Fruit fly (Drosophila melanogaster) whole organism, embryonic: Measurements from ENCODE around the gene CG17930.

ENCODE experiments used
- CG14710 ChIP-seq: fragments of 200-800 bp; sonication (Bioruptor generic); optimal IDR thresholded peaks from 3 replicates; lab custom pipeline; 2019; ENCODE audit warnings: missing biosample characterization, mild to moderate bottlenecking, missing genetic modification characterization, moderate library complexity
- CG17186 ChIP-seq: fragments of 200-800 bp; sonication (Bioruptor generic); optimal IDR thresholded peaks from 3 replicates; lab custom pipeline; 2017; ENCODE audit warnings: missing biosample characterization, missing genetic modification reagents, missing genetic modification characterization
- CG30020 ChIP-seq: fragments of 200-800 bp; optimal IDR thresholded peaks from 2 replicates; lab custom pipeline; 2019; ENCODE audit warnings: missing biosample characterization, mild to moderate bottlenecking, missing genetic modification characterization, moderate library complexity
- CG9437 ChIP-seq: fragments of 200-800 bp; sonication (Bioruptor generic); optimal IDR thresholded peaks from 2 replicates; lab custom pipeline; 2018; ENCODE audit warnings: missing biosample characterization, mild to moderate bottlenecking, missing genetic modification characterization
- Dll ChIP-seq: fragments of 200-800 bp; sonication (Bioruptor generic); IDR thresholded peaks from 4 replicates; pipeline ENCODE4 v1.3.6; 2022; ENCODE audit warnings: missing biosample characterization, missing genetic modification characterization; ENCODE audit not compliant: partially characterized antibody
- amos ChIP-seq: fragments of 200-800 bp; sonication (Bioruptor generic); IDR thresholded peaks from 2 replicates; pipeline ENCODE4 v1.3.6; 2022; ENCODE audit warnings: missing biosample characterization, missing genetic modification characterization; ENCODE audit not compliant: partially characterized antibody
- az2 ChIP-seq: fragments of 200-800 bp; sonication (Bioruptor generic); optimal IDR thresholded peaks from 3 replicates; lab custom pipeline; 2016; ENCODE audit warnings: missing biosample characterization, missing genetic modification characterization
- bsh ChIP-seq, 2 experiments: fragments of 200-800 bp; sonication (Bioruptor generic); optimal IDR thresholded peaks; 2 replicates each; lab custom pipeline; 2017 to 2018; ENCODE audit warnings: mild to moderate bottlenecking in 2 of 2, missing biosample characterization in 2 of 2, missing genetic modification characterization in 2 of 2, moderate library complexity in 1 of 2
- corto ChIP-seq: fragments of 200-800 bp; sonication (Bioruptor generic); optimal IDR thresholded peaks from 2 replicates; lab custom pipeline; 2016; ENCODE audit warnings: missing biosample characterization, mild to moderate bottlenecking, missing genetic modification characterization, moderate library complexity
- inv ChIP-seq: fragments of 200-800 bp; sonication (Bioruptor generic); IDR thresholded peaks from 2 replicates; pipeline ENCODE4 v1.3.6; 2022; ENCODE audit warnings: missing biosample characterization, missing genetic modification characterization; ENCODE audit not compliant: partially characterized antibody
- kay ChIP-seq: fragments of 200-800 bp; sonication (Bioruptor generic); optimal IDR thresholded peaks from 2 replicates; lab custom pipeline; 2016; ENCODE audit warnings: missing biosample characterization, missing genetic modification characterization
- zen ChIP-seq: fragments of 200-800 bp; sonication (Bioruptor generic); optimal IDR thresholded peaks from 3 replicates; lab custom pipeline; 2018; ENCODE audit warnings: missing biosample characterization, mild to moderate bottlenecking, missing genetic modification characterization, moderate library complexity

DNA sequence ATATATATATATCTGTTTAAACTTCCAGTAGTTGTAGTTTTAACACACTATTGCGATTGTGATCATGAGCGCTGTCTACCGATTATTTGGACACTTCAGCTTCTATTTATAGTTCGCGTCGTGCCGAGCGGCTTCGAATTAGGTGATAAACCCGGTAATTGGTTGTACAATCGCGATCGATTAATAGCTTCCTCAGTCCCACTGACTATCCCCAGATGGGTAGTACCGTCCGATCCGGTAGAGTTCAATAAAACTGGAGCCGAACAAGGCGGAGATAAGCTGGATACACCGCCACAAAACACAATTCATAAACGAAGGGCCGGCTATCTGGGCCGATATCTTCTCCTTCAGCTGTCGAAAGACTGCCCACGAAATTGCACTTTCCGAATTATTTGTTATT lies 10.2 kb downstream of the CG17930 start:
- TF ChIP-seq CG9437 (GFP tag; lab: Kevin White, UChicago) (no peak), Dll (GFP tag; lab: Robert Waterston, UW) (no peak), kay (GFP tag; lab: Kevin White, UChicago) (no peak), corto (GFP tag; lab: Kevin White, UChicago) (no peak), CG17186 (GFP tag; lab: Kevin White, UChicago) (no peak), CG30020 (no peak), CG14710 (tag; lab: Kevin White, UChicago) (no peak), amos (GFP tag; lab: Robert Waterston, UW) (no peak), zen (tag; lab: Kevin White, UChicago) (no peak), bsh (GFP tag; optimal IDR thresholded peaks at IDR 0.05; lab: Kevin White, UChicago) (no peak), inv (GFP tag; lab: Robert Waterston, UW) (no peak), az2 (GFP tag; lab: Kevin White, UChicago) (no peak)
